Worm (Caenorhabditis elegans) whole organism, young adult: ENCODE measurements around the gene F41F3.8.

Experiments used
- B0019.2 ChIP-seq: fragments of 200-800 bp; sonication (Bioruptor generic); conservative IDR thresholded peaks from 2 replicates; pipeline ENCODE4 v1.3.6; 2022; ENCODE audit warnings: missing genetic modification reagents, missing genetic modification characterization, missing compliant biosample characterization
- C06A6.2 ChIP-seq: fragments of 200-800 bp; sonication (Bioruptor generic); conservative IDR thresholded peaks from 2 replicates; pipeline ENCODE4 v1.3.6; 2022; ENCODE audit warnings: missing genetic modification characterization, missing compliant biosample characterization
- F22D6.2 ChIP-seq: sonication (generic microtip); optimal IDR thresholded peaks from 2 replicates; lab custom pipeline; 2016; ENCODE audit warnings: mild to moderate bottlenecking, missing genetic modification characterization, missing compliant biosample characterization
- F49E8.2 ChIP-seq: sonication (generic microtip); optimal IDR thresholded peaks from 3 replicates; lab custom pipeline; 2017; ENCODE audit warnings: missing genetic modification characterization, mild to moderate bottlenecking, missing compliant biosample characterization, antibody characterized with exemption, moderate library complexity; ENCODE audit not compliant: insufficient read depth
- F52B5.7 ChIP-seq: sonication (generic microtip); optimal IDR thresholded peaks from 2 replicates; lab custom pipeline; 2016; ENCODE audit warnings: mild to moderate bottlenecking, missing genetic modification characterization, missing compliant biosample characterization
- F55B11.4 ChIP-seq: sonication (generic microtip); optimal IDR thresholded peaks from 2 replicates; lab custom pipeline; 2016; ENCODE audit warnings: missing compliant biosample characterization, missing genetic modification characterization, borderline replicate concordance; ENCODE audit not compliant: insufficient read depth
- F57C9.4 ChIP-seq: sonication (generic microtip); optimal IDR thresholded peaks from 2 replicates; lab custom pipeline; 2017; ENCODE audit warnings: mild to moderate bottlenecking, missing genetic modification characterization, missing compliant biosample characterization
- K11D2.4 ChIP-seq: fragments of 200-800 bp; sonication (Bioruptor generic); IDR thresholded peaks from 2 replicates; pipeline ENCODE4 v1.3.6; 2022; ENCODE audit warnings: missing genetic modification reagents, missing genetic modification characterization, missing compliant biosample characterization
- K12H6.12 ChIP-seq: fragments of 200-800 bp; sonication (Bioruptor generic); optimal IDR thresholded peaks from 2 replicates; lab custom pipeline; 2018; ENCODE audit warnings: mild to moderate bottlenecking, missing genetic modification characterization, missing compliant biosample characterization
- T07F8.4 ChIP-seq: sonication (generic microtip); optimal IDR thresholded peaks from 2 replicates; lab custom pipeline; 2016; ENCODE audit warnings: mild to moderate bottlenecking, missing genetic modification characterization, moderate library complexity, missing compliant biosample characterization
- Y67H2A.10 ChIP-seq: fragments of 200-800 bp; sonication (Bioruptor generic); conservative IDR thresholded peaks from 2 replicates; pipeline ENCODE4 v1.3.6; 2022; ENCODE audit warnings: missing genetic modification reagents, missing genetic modification characterization, missing compliant biosample characterization
- Y95B8A.8 ChIP-seq: fragments of 200-800 bp; sonication (Bioruptor generic); IDR thresholded peaks from 2 replicates; pipeline ENCODE4 v1.3.6; 2022; ENCODE audit warnings: missing genetic modification reagents, missing genetic modification characterization, missing compliant biosample characterization
- akir-1 ChIP-seq: fragments of 200-800 bp; sonication (Bioruptor generic); optimal IDR thresholded peaks from 2 replicates; lab custom pipeline; 2018; ENCODE audit warnings: mild to moderate bottlenecking, missing genetic modification characterization, moderate library complexity, missing compliant biosample characterization
- aptf-2 ChIP-seq: fragments of 200-800 bp; sonication (Bioruptor generic); conservative IDR thresholded peaks from 2 replicates; pipeline ENCODE4 v1.3.6; 2022; ENCODE audit warnings: missing genetic modification reagents, missing genetic modification characterization, missing compliant biosample characterization
- aptf-3 ChIP-seq: fragments of 200-800 bp; sonication (Bioruptor generic); IDR thresholded peaks from 2 replicates; pipeline ENCODE4 v1.3.6; 2022; ENCODE audit warnings: missing genetic modification characterization, missing compliant biosample characterization
- athp-1 ChIP-seq: sonication (generic microtip); optimal IDR thresholded peaks from 2 replicates; lab custom pipeline; 2017; ENCODE audit warnings: mild to moderate bottlenecking, missing genetic modification characterization, missing compliant biosample characterization
- attf-3 ChIP-seq: fragments of 200-800 bp; sonication (Bioruptor generic); conservative IDR thresholded peaks from 2 replicates; pipeline ENCODE4 v1.3.6; 2022; ENCODE audit warnings: missing genetic modification reagents, missing genetic modification characterization, missing compliant biosample characterization
- attf-6 ChIP-seq: fragments of 200-800 bp; sonication (Bioruptor generic); IDR thresholded peaks from 2 replicates; pipeline ENCODE4 v1.3.6; 2022; ENCODE audit warnings: missing genetic modification reagents, missing genetic modification characterization, missing compliant biosample characterization
- ccch-3 ChIP-seq: fragments of 200-800 bp; sonication (Bioruptor generic); optimal IDR thresholded peaks from 2 replicates; lab custom pipeline; 2018; ENCODE audit warnings: mild to moderate bottlenecking, missing genetic modification characterization, missing compliant biosample characterization
- ceh-58 ChIP-seq: fragments of 200-800 bp; sonication (Bioruptor generic); IDR thresholded peaks from 2 replicates; pipeline ENCODE4 v1.3.6; 2022; ENCODE audit warnings: missing genetic modification characterization, missing compliant biosample characterization
- egl-18 ChIP-seq: fragments of 200-800 bp; sonication (Bioruptor generic); IDR thresholded peaks from 2 replicates; pipeline ENCODE4 v1.3.6; 2022; ENCODE audit warnings: missing genetic modification reagents, missing genetic modification characterization, missing compliant biosample characterization
- egrh-3 ChIP-seq: fragments of 200-800 bp; sonication (Bioruptor generic); IDR thresholded peaks from 2 replicates; pipeline ENCODE4 v1.3.6; 2022; ENCODE audit warnings: missing genetic modification reagents, missing genetic modification characterization, missing compliant biosample characterization
- gei-17 ChIP-seq: fragments of 200-800 bp; sonication (Bioruptor generic); optimal IDR thresholded peaks from 2 replicates; lab custom pipeline; 2018; ENCODE audit warnings: mild to moderate bottlenecking, missing genetic modification characterization, missing compliant biosample characterization
- him-1 ChIP-seq: sonication (generic microtip); optimal IDR thresholded peaks from 2 replicates; lab custom pipeline; 2016; ENCODE audit warnings: missing genotype, missing genetic modification reagents, missing genetic modification characterization, missing compliant biosample characterization
- hlh-12 ChIP-seq: sonication (generic microtip); optimal IDR thresholded peaks from 2 replicates; lab custom pipeline; 2016; ENCODE audit warnings: missing genetic modification characterization, missing compliant biosample characterization
- hmg-1.2 ChIP-seq: fragments of 200-800 bp; sonication (Bioruptor generic); IDR thresholded peaks from 2 replicates; pipeline ENCODE4 v1.3.6; 2022; ENCODE audit warnings: missing genetic modification reagents, missing genetic modification characterization, missing compliant biosample characterization
- hrde-1 ChIP-seq: sonication (generic microtip); optimal IDR thresholded peaks from 2 replicates; lab custom pipeline; 2016; ENCODE audit warnings: missing genetic modification characterization, mild to moderate bottlenecking, missing compliant biosample characterization, moderate library complexity, missing genotype, missing genetic modification reagents, borderline replicate concordance
- let-526 ChIP-seq: fragments of 200-800 bp; sonication (Bioruptor generic); IDR thresholded peaks from 2 replicates; pipeline ENCODE4 v1.3.6; 2022; ENCODE audit warnings: missing genetic modification reagents, missing genetic modification characterization, missing compliant biosample characterization
- madf-10 ChIP-seq: sonication (generic microtip); optimal IDR thresholded peaks from 2 replicates; lab custom pipeline; 2016; ENCODE audit warnings: mild to moderate bottlenecking, missing genetic modification characterization, missing compliant biosample characterization
- mel-28 ChIP-seq: sonication (generic microtip); optimal IDR thresholded peaks from 2 replicates; lab custom pipeline; 2016; ENCODE audit warnings: borderline replicate concordance, mild to moderate bottlenecking, missing genetic modification characterization, missing compliant biosample characterization
- nhr-27 ChIP-seq: fragments of 200-800 bp; sonication (Bioruptor generic); optimal IDR thresholded peaks from 2 replicates; lab custom pipeline; 2018; ENCODE audit warnings: mild to moderate bottlenecking, missing genetic modification characterization, moderate library complexity, missing compliant biosample characterization
- nhr-90 ChIP-seq: sonication (generic microtip); optimal IDR thresholded peaks from 2 replicates; lab custom pipeline; 2016; ENCODE audit warnings: missing genotype, mild to moderate bottlenecking, missing genetic modification characterization, missing compliant biosample characterization
- rec-8 ChIP-seq, 2 experiments: sonication (generic microtip); optimal IDR thresholded peaks; 2 replicates each; lab custom pipeline; 2016; ENCODE audit warnings: mild to moderate bottlenecking in 2 of 2, missing genetic modification characterization in 2 of 2, missing genetic modification reagents in 2 of 2, missing genotype in 2 of 2, missing biosample characterization in 1 of 2, missing compliant biosample characterization in 1 of 2, moderate library complexity in 1 of 2
- repo-1 ChIP-seq: sonication (generic microtip); optimal IDR thresholded peaks from 2 replicates; lab custom pipeline; 2017; ENCODE audit warnings: mild to moderate bottlenecking, missing genetic modification characterization, missing compliant biosample characterization
- rpc-1 ChIP-seq, 2 experiments: fragments of 150-350 bp in 1 of 2; sonication (generic microtip) in 1 of 2; optimal IDR thresholded peaks; 2 replicates each; lab custom pipeline; 2014 to 2018; ENCODE audit warnings: missing biosample characterization in 1 of 2, missing genetic modification characterization in 1 of 2, missing genetic modification reagents in 1 of 2, missing genotype in 1 of 2
- sea-2 ChIP-seq: fragments of 200-800 bp; sonication (Bioruptor generic); IDR thresholded peaks from 2 replicates; pipeline ENCODE4 v1.3.6; 2022; ENCODE audit warnings: missing genetic modification characterization, missing compliant biosample characterization
- snpc-3.4 ChIP-seq: sonication (generic microtip); optimal IDR thresholded peaks from 2 replicates; lab custom pipeline; 2017; ENCODE audit warnings: missing genetic modification characterization, mild to moderate bottlenecking, missing compliant biosample characterization, antibody characterized with exemption, moderate library complexity, missing genotype, missing genetic modification reagents
- somi-1 ChIP-seq: fragments of 200-800 bp; sonication (Bioruptor generic); optimal IDR thresholded peaks from 2 replicates; lab custom pipeline; 2018; ENCODE audit warnings: mild to moderate bottlenecking, missing genetic modification characterization, missing compliant biosample characterization
- tbx-9 ChIP-seq: sonication (generic microtip); optimal IDR thresholded peaks from 2 replicates; lab custom pipeline; 2016; ENCODE audit warnings: borderline replicate concordance, missing genetic modification characterization, inconsistent platforms, missing compliant biosample characterization
- unc-130 ChIP-seq: sonication (generic microtip); optimal IDR thresholded peaks from 2 replicates; lab custom pipeline; 2016; ENCODE audit warnings: missing genetic modification reagents, missing genetic modification characterization, missing compliant biosample characterization
- ztf-22 ChIP-seq: fragments of 200-800 bp; sonication (Bioruptor generic); optimal IDR thresholded peaks from 2 replicates; lab custom pipeline; 2018; ENCODE audit warnings: mild to moderate bottlenecking, missing genetic modification characterization, moderate library complexity, missing compliant biosample characterization

The F41F3.8 gene

DNA sequence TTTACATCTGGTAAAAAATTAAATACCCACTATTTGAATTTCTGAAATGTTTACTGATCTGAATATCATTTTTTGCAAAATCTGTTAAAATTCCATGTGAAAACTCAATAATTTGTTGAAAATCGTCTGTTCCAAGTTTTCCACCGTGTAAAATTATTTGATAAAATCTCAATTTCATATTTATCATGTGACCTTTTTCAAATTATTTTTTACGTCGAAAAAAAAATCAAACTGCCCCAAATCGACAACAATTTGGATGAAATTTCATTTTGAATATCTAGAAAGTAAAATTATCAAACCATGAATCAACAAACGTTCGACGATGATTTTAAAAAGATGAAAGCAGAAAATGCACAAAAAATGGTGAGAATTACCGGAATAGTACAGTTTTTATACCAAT lies 6.5 kb downstream of the F41F3.8 start, which contains the start of gene F41F3.9:
Gene F41F3.9, plus strand, starts transcription at position 301 of the 400 bp plus-strand sequence.
- no peak for TF ChIP-seq tbx-9 (tag; lab: Kevin White, UChicago)
- TF ChIP-seq hmg-1.2: no peak
- no peak for TF ChIP-seq athp-1
- no peak for TF ChIP-seq unc-130 (GFP tag; lab: Kevin White, UChicago)
- no peak for TF ChIP-seq Y95B8A.8 (GFP tag; lab: Robert Waterston, UW)
- no peak for TF ChIP-seq attf-6 (GFP tag; lab: Robert Waterston, UW)
- TF ChIP-seq, all 124 proteins: peak for 0

DNA sequence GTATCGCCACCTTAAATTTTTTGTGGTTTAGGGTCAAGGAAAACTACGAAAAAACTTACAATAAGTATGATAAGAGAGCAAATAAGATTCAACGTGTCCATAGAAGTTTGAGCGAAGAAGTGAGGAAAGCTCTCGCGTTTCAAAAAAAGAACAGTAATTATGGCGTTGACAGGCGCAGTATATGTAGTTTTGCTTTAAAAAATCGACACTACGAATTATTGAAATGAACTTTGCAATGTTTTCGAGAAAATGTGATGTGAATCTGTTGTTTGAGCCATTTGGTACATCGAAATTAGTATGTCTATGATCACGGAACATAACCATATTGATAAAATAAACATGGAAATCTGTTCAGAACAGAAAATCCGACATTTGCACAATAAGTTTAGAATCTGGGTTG lies 13.8 kb downstream of the F41F3.8 start, which contains the start of gene srx-74:
Gene srx-74, minus strand, starts transcription at position 101 of the 400 bp plus-strand sequence.
- TF ChIP-seq F55B11.4 (tag; lab: Kevin White, UChicago) (no peak), Y67H2A.10 (GFP tag; lab: Robert Waterston, UW) (no peak), B0019.2 (GFP tag; lab: Robert Waterston, UW) (no peak), rpc-1 (optimal IDR thresholded peaks at IDR 0.05; lab: Kevin White, UChicago) (no peak), rpc-1 (tag; optimal IDR thresholded peaks at IDR 0.05; lab: Kevin White, UChicago) (no peak), athp-1 (no peak), F52B5.7 (tag; lab: Kevin White, UChicago) (no peak), attf-3 (GFP tag; lab: Robert Waterston, UW) (no peak)

DNA sequence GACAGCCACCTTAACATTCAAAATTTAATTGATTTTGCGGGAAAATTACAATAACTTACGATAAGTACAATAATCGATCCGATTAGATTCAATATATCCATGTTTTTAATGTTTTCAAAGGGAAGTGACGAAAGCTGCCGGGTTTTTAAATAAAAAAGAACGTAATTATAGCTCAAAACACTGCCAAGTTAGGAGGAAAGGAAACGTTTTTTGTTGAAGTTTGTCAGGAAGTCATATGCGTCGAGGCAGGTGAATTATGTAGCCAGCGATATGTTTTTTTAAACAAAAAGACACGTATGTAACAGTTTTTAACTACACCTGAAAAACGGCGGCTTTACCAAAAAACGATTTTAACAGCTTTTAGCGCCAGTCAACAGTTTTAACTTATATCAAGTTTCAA lies 17.0 kb downstream of the F41F3.8 start, which contains the start of gene srx-73:
Gene srx-73, minus strand, starts transcription at position 101 of the 400 bp plus-strand sequence.
- TF ChIP-seq let-526 (GFP tag; lab: Robert Waterston, UW) (no peak), gei-17 (GFP tag; lab: Kevin White, UChicago) (no peak), nhr-27 (no peak), nhr-90 (no peak), madf-10 (tag; lab: Kevin White, UChicago) (no peak), hlh-12 (no peak), T07F8.4 (tag; lab: Kevin White, UChicago) (no peak), snpc-3.4 (tag; lab: Kevin White, UChicago) (no peak), egl-18 (GFP tag; lab: Robert Waterston, UW) (no peak), ceh-58 (GFP tag; lab: Robert Waterston, UW) (no peak)

DNA sequence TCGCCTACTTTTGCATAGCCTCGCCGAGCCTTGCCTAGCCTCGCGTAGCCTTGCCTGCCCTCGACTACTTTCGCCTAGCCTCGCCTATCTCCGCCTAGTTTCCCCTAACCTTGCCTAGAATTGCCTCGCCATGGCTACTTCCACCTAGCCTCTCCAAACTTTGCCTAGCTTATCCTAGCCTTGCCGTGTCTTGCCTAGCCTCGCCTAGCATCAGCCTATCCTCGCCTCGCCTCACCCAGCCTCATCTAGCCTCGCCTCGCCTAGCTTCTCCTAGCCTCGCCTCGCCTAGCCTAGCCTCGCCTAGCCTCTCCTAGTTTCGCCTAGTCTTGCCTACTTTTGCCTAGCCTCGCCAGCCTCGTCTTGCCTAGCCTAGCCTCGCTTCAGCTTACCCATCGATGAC lies 18.4 kb downstream of the F41F3.8 start:
- TF ChIP-seq sea-2 (GFP tag; lab: Robert Waterston, UW): no peak
- peak; percentile 29; the same call in 1 of the 2 replicates for TF ChIP-seq egrh-3 (GFP tag; lab: Robert Waterston, UW)
- no peak for TF ChIP-seq aptf-2 (GFP tag; lab: Robert Waterston, UW)
- TF ChIP-seq akir-1 (GFP tag; lab: Kevin White, UChicago): no peak
- TF ChIP-seq K11D2.4 (GFP tag; lab: Robert Waterston, UW): 0 out of 2 replicates have a peak, but pooled peaks have one; percentile 27
- no peak for TF ChIP-seq F49E8.2 (tag; lab: Kevin White, UChicago)
- TF ChIP-seq K12H6.12 (tag; lab: Kevin White, UChicago): no peak
- TF ChIP-seq F57C9.4 (tag; lab: Kevin White, UChicago): no peak
- TF ChIP-seq C06A6.2 (GFP tag; lab: Robert Waterston, UW): no peak

DNA sequence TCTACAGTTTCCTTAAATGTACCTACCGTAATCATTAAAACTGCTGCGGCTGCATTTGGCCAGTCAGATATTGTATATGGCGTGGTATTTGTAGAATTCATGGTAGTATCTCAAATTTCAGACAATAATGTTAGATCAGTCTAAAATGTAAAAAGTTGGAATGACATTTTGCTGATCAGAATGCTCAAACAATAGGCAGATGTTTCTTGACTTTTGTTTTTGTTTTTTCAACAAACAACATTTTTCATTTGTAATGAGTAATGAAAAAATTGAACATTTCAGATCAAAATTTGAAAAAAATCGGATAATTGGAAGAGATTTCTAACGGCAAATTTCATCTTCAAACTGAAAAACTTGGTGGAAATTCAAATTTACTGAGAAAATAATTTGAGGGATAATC lies 20.0 kb downstream of the F41F3.8 start, which contains the start of gene srx-77:
Gene srx-77, minus strand, starts transcription at position 101 of the 400 bp plus-strand sequence.
- TF ChIP-seq rec-8 (tag; optimal IDR thresholded peaks at IDR 0.05; lab: Kevin White, UChicago) (no peak), him-1 (tag; lab: Kevin White, UChicago) (no peak), F52B5.7 (tag; lab: Kevin White, UChicago) (no peak), hrde-1 (tag; lab: Kevin White, UChicago) (no peak), F22D6.2 (no peak), B0019.2 (GFP tag; lab: Robert Waterston, UW) (no peak), ztf-22 (GFP tag; lab: Kevin White, UChicago) (no peak), aptf-3 (GFP tag; lab: Robert Waterston, UW) (no peak), Y67H2A.10 (GFP tag; lab: Robert Waterston, UW) (no peak), mel-28 (tag; lab: Kevin White, UChicago) (no peak), ccch-3 (GFP tag; lab: Kevin White, UChicago) (no peak), somi-1 (GFP tag; lab: Kevin White, UChicago) (no peak), repo-1 (tag; lab: Kevin White, UChicago) (no peak)
